Fruit fly (Drosophila melanogaster): ENCODE results near the gene RpL35A.

Gene RpL35A

DNA sequence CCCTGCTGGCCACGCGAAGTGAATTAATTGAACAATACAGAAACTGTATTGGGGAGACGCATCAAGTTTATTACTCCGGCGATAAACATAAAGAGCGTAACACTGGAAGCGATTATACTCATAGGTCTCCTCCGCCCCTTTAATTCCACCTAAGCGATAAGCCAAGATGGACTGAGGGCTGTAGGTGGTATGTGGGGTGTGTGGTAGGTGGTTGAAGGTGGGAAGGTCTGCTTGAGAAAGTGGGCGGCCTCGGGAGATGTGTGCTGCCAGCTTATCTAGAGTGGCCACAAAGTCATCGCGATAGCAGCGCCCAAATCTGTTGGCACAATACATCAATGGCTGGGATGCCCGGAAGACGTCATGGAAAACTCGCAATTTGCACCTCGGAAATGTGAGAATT is 30.7 kb upstream of the RpL35A start:
- TF ChIP-seq Rel (GFP tag; optimal IDR thresholded peaks at IDR 0.05) (no peak), Rel (tag; optimal IDR thresholded peaks at IDR 0.05) (peak; percentile 30), CG32264 (GFP tag; optimal IDR thresholded peaks at IDR 0.05) (no peak), sage (GFP tag; optimal IDR thresholded peaks at IDR 0.05) (no peak), h (GFP tag; optimal IDR thresholded peaks at IDR 0.05) (peak; percentile 35)

- TF ChIP-seq Hnf4 (GFP tag; optimal IDR thresholded peaks at IDR 0.05) (no peak), pan (optimal IDR thresholded peaks at IDR 0.05) (no peak), dl (GFP tag; optimal IDR thresholded peaks at IDR 0.05; ENCODE audit: insufficient read depth in 1 of 2, partially characterized antibody in 2 of 2) (no peak), dsf (GFP tag; optimal IDR thresholded peaks at IDR 0.05; ENCODE audit: borderline replicate concordance) (no peak), dmrt93B (GFP tag; optimal IDR thresholded peaks at IDR 0.05) (no peak), OdsH (GFP tag; optimal IDR thresholded peaks at IDR 0.05) (peak; percentile 45), Rel (GFP tag; optimal IDR thresholded peaks at IDR 0.05) (no peak), Rel (tag; optimal IDR thresholded peaks at IDR 0.05) (peak; percentile 32), Dif (GFP tag; optimal IDR thresholded peaks at IDR 0.05; ENCODE audit: partially characterized antibody) (no peak), tai (GFP tag; optimal IDR thresholded peaks at IDR 0.05) (no peak), Abd-B (GFP tag; optimal IDR thresholded peaks at IDR 0.05) (no peak), brk (GFP tag; optimal IDR thresholded peaks at IDR 0.05) (no peak), Mio (GFP tag; optimal IDR thresholded peaks at IDR 0.05) (no peak), usp (GFP tag; optimal IDR thresholded peaks at IDR 0.05) (no peak), GATAd (GFP tag; optimal IDR thresholded peaks at IDR 0.05) (no peak), N (GFP tag; optimal IDR thresholded peaks at IDR 0.05) (no peak), Hr83 (GFP tag; optimal IDR thresholded peaks at IDR 0.05; ENCODE audit: poor library complexity, severe bottlenecking) (peak; percentile 81), Jra (GFP tag; optimal IDR thresholded peaks at IDR 0.05) (no peak), h (GFP tag; optimal IDR thresholded peaks at IDR 0.05) (peak; percentile 64), woc (GFP tag; optimal IDR thresholded peaks at IDR 0.05) (no peak), sv (GFP tag; optimal IDR thresholded peaks at IDR 0.05) (no peak), br (GFP tag; optimal IDR thresholded peaks at IDR 0.05) (no peak), Vsx2 (GFP tag; optimal IDR thresholded peaks at IDR 0.05; ENCODE audit: partially characterized antibody) (peak; percentile 59), sage (GFP tag; optimal IDR thresholded peaks at IDR 0.05) (no peak), lola (GFP tag; optimal IDR thresholded peaks at IDR 0.05) (no peak), psq (GFP tag; optimal IDR thresholded peaks at IDR 0.05) (peak; percentile 36), Dfd (GFP tag; optimal IDR thresholded peaks at IDR 0.05) (no peak), jim (GFP tag; optimal IDR thresholded peaks at IDR 0.05) (no peak), foxo (GFP tag; optimal IDR thresholded peaks at IDR 0.05) (peak in 1 of 2 experiments; percentile 70), CG32264 (GFP tag; optimal IDR thresholded peaks at IDR 0.05) (no peak), HLH106 (tag; optimal IDR thresholded peaks at IDR 0.05) (peak; percentile 76), CrebA (GFP tag; optimal IDR thresholded peaks at IDR 0.05; ENCODE audit: borderline replicate concordance) (no peak), ey (GFP tag; optimal IDR thresholded peaks at IDR 0.05) (peak; percentile 36), rgr (GFP tag; optimal IDR thresholded peaks at IDR 0.05) (peak; percentile 74), CG9705 (GFP tag; optimal IDR thresholded peaks at IDR 0.05) (peak; percentile 6), fru (GFP tag; optimal IDR thresholded peaks at IDR 0.05) (no peak), Sp1 (GFP tag; optimal IDR thresholded peaks at IDR 0.05) (peak; percentile 67), Myc (optimal IDR thresholded peaks at IDR 0.05) (no peak), Hr78 (GFP tag; optimal IDR thresholded peaks at IDR 0.05) (no peak)
Observed at dm6 chr3R:5485295-5485718, 18.4 kb upstream of the RpL35A start, which contains the start of gene CG31550. CG31550 (plus strand) TSS chr3R:5485543.

DNA sequence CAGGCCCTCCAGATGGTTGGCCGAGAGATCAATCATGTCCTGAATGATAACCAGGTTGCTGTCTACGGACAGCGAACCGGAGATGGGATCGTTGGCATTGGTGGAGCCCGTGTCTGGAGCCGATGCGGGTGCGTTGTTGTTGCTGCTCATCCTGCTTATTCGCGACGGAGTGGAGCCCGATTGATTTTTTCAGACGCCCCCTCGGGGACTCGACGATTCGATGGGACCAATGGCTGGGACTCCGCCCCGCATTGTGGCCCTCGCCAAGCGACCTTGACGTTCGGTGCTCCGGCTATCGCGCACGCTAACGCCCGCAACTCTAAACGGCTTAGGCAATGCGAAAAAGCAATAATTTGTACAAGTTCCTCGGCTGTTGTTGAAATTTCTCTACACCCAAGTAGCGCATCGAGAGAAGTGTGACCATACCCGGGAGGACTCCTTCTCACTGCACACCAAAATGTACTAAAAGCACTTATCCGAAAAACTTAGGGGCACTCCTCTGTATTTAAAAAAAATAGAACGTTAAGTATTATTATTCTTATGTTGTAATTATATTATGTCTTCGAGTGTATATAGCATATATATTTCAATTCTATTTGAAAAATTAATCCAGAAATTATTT is 16.7 kb upstream of the RpL35A start, which contains the start of gene ksr:
Gene ksr (minus strand): TSS at position 419 of the 622 bp plus-strand sequence.
- TF ChIP-seq HLH106 (tag; optimal IDR thresholded peaks at IDR 0.05) (peak; percentile 14), Dif (GFP tag; optimal IDR thresholded peaks at IDR 0.05; ENCODE audit: partially characterized antibody) (peak; percentile 0), Hr83 (GFP tag; optimal IDR thresholded peaks at IDR 0.05; ENCODE audit: poor library complexity, severe bottlenecking) (no peak), Sp1 (GFP tag; optimal IDR thresholded peaks at IDR 0.05) (peak; percentile 38)
